Worm (Caenorhabditis elegans): ENCODE results near the gene C35C5.8.
A peak's percentile ranks its signal among the peaks of the same experiment; 100 is the strongest.

Gene C35C5.8

DNA sequence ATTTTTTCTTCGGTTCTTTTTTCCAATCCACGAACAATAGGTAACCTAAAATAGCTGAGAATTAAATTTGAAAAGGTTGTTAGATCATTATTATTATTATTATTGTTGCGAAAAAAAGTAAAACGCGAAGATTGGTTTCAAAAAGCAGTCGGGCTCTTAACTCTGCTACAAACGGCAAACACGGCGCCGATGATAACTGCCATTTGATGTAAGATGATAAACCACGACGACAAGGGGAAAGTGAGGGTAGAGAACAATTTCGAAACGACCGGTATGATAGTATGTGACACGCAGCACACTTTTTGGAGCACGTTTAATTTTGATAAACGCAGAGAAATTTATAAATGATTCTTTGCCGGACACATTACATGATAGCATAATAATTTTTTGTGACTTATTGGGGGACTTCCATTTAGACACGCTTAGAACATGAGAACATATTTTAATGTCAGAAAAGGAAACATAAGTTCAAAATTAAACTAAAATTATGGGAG is 14.3 kb upstream of the C35C5.8 start, which contains the start of gene hpo-34:
Gene hpo-34, minus strand, starts transcription at position 51 of the 494 bp plus-strand sequence.
- TF ChIP-seq egl-27 (tag; optimal IDR thresholded peaks at IDR 0.05) (no peak), nhr-237 (tag; optimal IDR thresholded peaks at IDR 0.05) (no peak), nhr-77 (tag; optimal IDR thresholded peaks at IDR 0.05) (no peak), pqm-1 (tag; optimal IDR thresholded peaks at IDR 0.05) (peak; percentile 92), mml-1 (tag; optimal IDR thresholded peaks at IDR 0.05) (no peak), ZK546.5 (tag; optimal IDR thresholded peaks at IDR 0.05) (no peak), pha-4 (tag; optimal IDR thresholded peaks at IDR 0.05) (peak; percentile 40), fos-1 (tag; optimal IDR thresholded peaks at IDR 0.05) (peak; percentile 17), R02D3.7 (tag; optimal IDR thresholded peaks at IDR 0.05) (no peak), nfya-1 (tag; optimal IDR thresholded peaks at IDR 0.05; ENCODE audit: insufficient read depth) (no peak), nhr-23 (tag; optimal IDR thresholded peaks at IDR 0.05) (no peak), nhr-67 (tag; optimal IDR thresholded peaks at IDR 0.05) (no peak), ceh-16 (tag; optimal IDR thresholded peaks at IDR 0.05) (no peak), jun-1 (tag; optimal IDR thresholded peaks at IDR 0.05) (peak; percentile 23), unc-39 (tag; optimal IDR thresholded peaks at IDR 0.05) (no peak), mdl-1 (tag; optimal IDR thresholded peaks at IDR 0.05) (no peak), lin-15B (tag; optimal IDR thresholded peaks at IDR 0.05) (no peak), hmg-11 (tag; optimal IDR thresholded peaks at IDR 0.05) (no peak), sea-2 (GFP tag; optimal IDR thresholded peaks at IDR 0.05) (no peak), tbx-2 (tag; optimal IDR thresholded peaks at IDR 0.05) (no peak), lin-39 (tag; optimal IDR thresholded peaks at IDR 0.05) (no peak), nhr-28 (tag; optimal IDR thresholded peaks at IDR 0.05) (no peak), nhr-25 (tag; optimal IDR thresholded peaks at IDR 0.05) (no peak), unc-62 (GFP tag; optimal IDR thresholded peaks at IDR 0.05) (no peak), ceh-9 (tag; optimal IDR thresholded peaks at IDR 0.05) (no peak), daf-12 (tag; optimal IDR thresholded peaks at IDR 0.05) (no peak), egl-5 (tag; optimal IDR thresholded peaks at IDR 0.05) (no peak), ceh-28 (tag; optimal IDR thresholded peaks at IDR 0.05) (no peak), snpc-4 (tag; optimal IDR thresholded peaks at IDR 0.05) (no peak), nhr-43 (tag; optimal IDR thresholded peaks at IDR 0.05; ENCODE audit: poor library complexity, severe bottlenecking) (no peak), ceh-82 (tag; optimal IDR thresholded peaks at IDR 0.05) (no peak), aly-2 (tag; optimal IDR thresholded peaks at IDR 0.05) (no peak), elt-2 (tag; optimal IDR thresholded peaks at IDR 0.05) (peak; percentile 96), skn-1 (tag; optimal IDR thresholded peaks at IDR 0.05) (no peak), fkh-2 (tag; optimal IDR thresholded peaks at IDR 0.05) (no peak), zag-1 (tag; optimal IDR thresholded peaks at IDR 0.05) (no peak), eor-1 (tag; optimal IDR thresholded peaks at IDR 0.05) (no peak), elt-1 (tag; optimal IDR thresholded peaks at IDR 0.05) (no peak), elt-3 (tag; optimal IDR thresholded peaks at IDR 0.05) (no peak), nhr-12 (tag; optimal IDR thresholded peaks at IDR 0.05) (no peak), nhr-11 (tag; optimal IDR thresholded peaks at IDR 0.05) (no peak), ama-1 (optimal IDR thresholded peaks at IDR 0.05) (no peak), lsy-12 (tag; optimal IDR thresholded peaks at IDR 0.05) (no peak), ztf-11 (tag; optimal IDR thresholded peaks at IDR 0.05) (no peak)

ce11 chrX:11522058-11522757 is 11.2 kb upstream of the C35C5.8 start, which contains the start of gene sdc-2:
Gene sdc-2 (plus strand): TSS chrX:11522707.
- TF ChIP-seq ZK546.5 (tag; optimal IDR thresholded peaks at IDR 0.05) (no peak), daf-12 (tag; optimal IDR thresholded peaks at IDR 0.05) (no peak), nhr-25 (tag; optimal IDR thresholded peaks at IDR 0.05) (peak; percentile 51), nhr-76 (tag; optimal IDR thresholded peaks at IDR 0.05) (no peak), nhr-237 (tag; optimal IDR thresholded peaks at IDR 0.05) (no peak), elt-2 (tag; optimal IDR thresholded peaks at IDR 0.05) (peak; percentile 68), ceh-82 (tag; optimal IDR thresholded peaks at IDR 0.05) (peak; percentile 14), nhr-11 (tag; optimal IDR thresholded peaks at IDR 0.05) (no peak), unc-62 (GFP tag; optimal IDR thresholded peaks at IDR 0.05) (no peak), ztf-11 (tag; optimal IDR thresholded peaks at IDR 0.05) (no peak), snpc-4 (tag; optimal IDR thresholded peaks at IDR 0.05) (no peak), fkh-2 (tag; optimal IDR thresholded peaks at IDR 0.05) (no peak), fos-1 (tag; optimal IDR thresholded peaks at IDR 0.05) (no peak), pha-4 (tag; optimal IDR thresholded peaks at IDR 0.05) (no peak), unc-39 (tag; optimal IDR thresholded peaks at IDR 0.05) (no peak), elt-3 (tag; optimal IDR thresholded peaks at IDR 0.05) (peak in 1 of 3 experiments; percentile 52), mdl-1 (tag; optimal IDR thresholded peaks at IDR 0.05) (no peak), nhr-67 (tag; optimal IDR thresholded peaks at IDR 0.05) (no peak), R02D3.7 (tag; optimal IDR thresholded peaks at IDR 0.05) (peak; percentile 47), sea-2 (GFP tag; optimal IDR thresholded peaks at IDR 0.05) (no peak), zag-1 (tag; optimal IDR thresholded peaks at IDR 0.05) (no peak), lin-39 (tag; optimal IDR thresholded peaks at IDR 0.05) (peak; percentile 54), elt-1 (tag; optimal IDR thresholded peaks at IDR 0.05) (peak; percentile 2), nhr-43 (tag; optimal IDR thresholded peaks at IDR 0.05; ENCODE audit: poor library complexity, severe bottlenecking) (peak; percentile 69), nhr-12 (tag; optimal IDR thresholded peaks at IDR 0.05) (no peak), skn-1 (tag; optimal IDR thresholded peaks at IDR 0.05) (peak; percentile 89), pqm-1 (tag; optimal IDR thresholded peaks at IDR 0.05) (peak; percentile 48), mml-1 (tag; optimal IDR thresholded peaks at IDR 0.05) (no peak), nhr-23 (tag; optimal IDR thresholded peaks at IDR 0.05) (peak; percentile 90), ceh-9 (tag; optimal IDR thresholded peaks at IDR 0.05) (no peak), hmg-11 (tag; optimal IDR thresholded peaks at IDR 0.05) (peak; percentile 86), ceh-28 (tag; optimal IDR thresholded peaks at IDR 0.05) (peak; percentile 82), jun-1 (tag; optimal IDR thresholded peaks at IDR 0.05) (peak; percentile 84), ztf-4 (tag; optimal IDR thresholded peaks at IDR 0.05) (no peak), ama-1 (optimal IDR thresholded peaks at IDR 0.05) (no peak), lsy-12 (tag; optimal IDR thresholded peaks at IDR 0.05) (no peak), egl-5 (tag; optimal IDR thresholded peaks at IDR 0.05) (peak; percentile 69), lin-15B (tag; optimal IDR thresholded peaks at IDR 0.05) (no peak)

All from whole organism, L3 larva.